Fruit fly (Drosophila melanogaster): ENCODE measurements around the gene alphaTub67C.

alphaTub67C gene

dm6 chr3L:9696650-9697526 lies 15.8 kb downstream of the alphaTub67C start, which contains the start of gene Prps:
Prps (minus strand) TSS chr3L:9696700.
- peak; percentile 45 for TF ChIP-seq Dll (optimal IDR thresholded peaks at IDR 0.05)
- TF ChIP-seq CG8478 (optimal IDR thresholded peaks at IDR 0.05) = no peak
- TF ChIP-seq EcR (GFP tag; optimal IDR thresholded peaks at IDR 0.05) = no peak

dm6 chr3L:9697527-9697883 lies 16.4 kb downstream of the alphaTub67C start:
- no peak for TF ChIP-seq psq (optimal IDR thresholded peaks at IDR 0.05)
- TF ChIP-seq CG8478 (optimal IDR thresholded peaks at IDR 0.05) = no peak
- no peak for TF ChIP-seq Dll (optimal IDR thresholded peaks at IDR 0.05)
- TF ChIP-seq usp (GFP tag; optimal IDR thresholded peaks at IDR 0.05) = no peak
- TF ChIP-seq pan (optimal IDR thresholded peaks at IDR 0.05) = no peak
- TF ChIP-seq EcR (GFP tag; optimal IDR thresholded peaks at IDR 0.05) = no peak

dm6 chr3L:9698193-9698642 lies 17.1 kb downstream of the alphaTub67C start, which contains the start of gene Ubc4:
Ubc4 (plus strand) TSS chr3L:9698336.
- TF ChIP-seq pan (optimal IDR thresholded peaks at IDR 0.05) (no peak), EcR (GFP tag; optimal IDR thresholded peaks at IDR 0.05) (no peak), CG8478 (optimal IDR thresholded peaks at IDR 0.05) (no peak), Dll (optimal IDR thresholded peaks at IDR 0.05) (no peak), psq (optimal IDR thresholded peaks at IDR 0.05) (no peak), usp (GFP tag; optimal IDR thresholded peaks at IDR 0.05) (no peak)

dm6 chr3L:9703495-9703894 lies 22.4 kb downstream of the alphaTub67C start, which contains the start of gene CG6761:
CG6761 (minus strand) TSS chr3L:9703595.
- no peak for TF ChIP-seq EcR (GFP tag; optimal IDR thresholded peaks at IDR 0.05)
- no peak for TF ChIP-seq CG8478 (optimal IDR thresholded peaks at IDR 0.05)
- no peak for TF ChIP-seq usp (GFP tag; optimal IDR thresholded peaks at IDR 0.05)
- no peak for TF ChIP-seq psq (optimal IDR thresholded peaks at IDR 0.05)
- no peak for TF ChIP-seq Dll (optimal IDR thresholded peaks at IDR 0.05)
- TF ChIP-seq pan (optimal IDR thresholded peaks at IDR 0.05) = no peak

- no peak for TF ChIP-seq CG8478 (optimal IDR thresholded peaks at IDR 0.05)
- no peak for TF ChIP-seq Dll (optimal IDR thresholded peaks at IDR 0.05)
- TF ChIP-seq EcR (GFP tag; optimal IDR thresholded peaks at IDR 0.05) = no peak
- no peak for TF ChIP-seq pan (optimal IDR thresholded peaks at IDR 0.05)
- TF ChIP-seq usp (GFP tag; optimal IDR thresholded peaks at IDR 0.05) = no peak
- TF ChIP-seq psq (optimal IDR thresholded peaks at IDR 0.05) = no peak
Measured at dm6 chr3L:9704162-9704748, 23.2 kb downstream of the alphaTub67C start, which contains the start of gene CG16711. CG16711 (plus strand) TSS chr3L:9704331.

dm6 chr3L:9705591-9705990 lies 24.5 kb downstream of the alphaTub67C start:
- TF ChIP-seq pan (optimal IDR thresholded peaks at IDR 0.05) = no peak
- TF ChIP-seq Dll (optimal IDR thresholded peaks at IDR 0.05) = no peak
- no peak for TF ChIP-seq CG8478 (optimal IDR thresholded peaks at IDR 0.05)
- TF ChIP-seq EcR (GFP tag; optimal IDR thresholded peaks at IDR 0.05) = no peak
- no peak for TF ChIP-seq psq (optimal IDR thresholded peaks at IDR 0.05)
- no peak for TF ChIP-seq usp (GFP tag; optimal IDR thresholded peaks at IDR 0.05)

- TF ChIP-seq psq (optimal IDR thresholded peaks at IDR 0.05) (no peak), CG8478 (optimal IDR thresholded peaks at IDR 0.05) (no peak), EcR (GFP tag; optimal IDR thresholded peaks at IDR 0.05) (no peak), pan (optimal IDR thresholded peaks at IDR 0.05) (no peak), usp (GFP tag; optimal IDR thresholded peaks at IDR 0.05) (no peak), Dll (optimal IDR thresholded peaks at IDR 0.05) (no peak)
Measured at dm6 chr3L:9708797-9709196, 27.7 kb downstream of the alphaTub67C start.

dm6 chr3L:9711203-9711602 lies 30.1 kb downstream of the alphaTub67C start:
- TF ChIP-seq usp (GFP tag; optimal IDR thresholded peaks at IDR 0.05) (no peak), Dll (optimal IDR thresholded peaks at IDR 0.05) (no peak), CG8478 (optimal IDR thresholded peaks at IDR 0.05) (no peak), psq (optimal IDR thresholded peaks at IDR 0.05) (no peak)

dm6 chr3L:9712066-9712789 lies 31.2 kb downstream of the alphaTub67C start:
- no peak for TF ChIP-seq CG8478 (optimal IDR thresholded peaks at IDR 0.05)
- TF ChIP-seq EcR (GFP tag; optimal IDR thresholded peaks at IDR 0.05) = no peak
- TF ChIP-seq Dll (optimal IDR thresholded peaks at IDR 0.05) = no peak
- TF ChIP-seq usp (GFP tag; optimal IDR thresholded peaks at IDR 0.05) = no peak
- no peak for TF ChIP-seq pan (optimal IDR thresholded peaks at IDR 0.05)
- TF ChIP-seq psq (optimal IDR thresholded peaks at IDR 0.05) = no peak

dm6 chr3L:9713383-9713827 lies 32.3 kb downstream of the alphaTub67C start, which contains the start of gene SH3PX1:
SH3PX1 (minus strand) TSS chr3L:9713827.
- TF ChIP-seq psq (optimal IDR thresholded peaks at IDR 0.05) (no peak), Dll (optimal IDR thresholded peaks at IDR 0.05) (no peak), usp (GFP tag; optimal IDR thresholded peaks at IDR 0.05) (no peak)

- TF ChIP-seq CG8478 (optimal IDR thresholded peaks at IDR 0.05) = no peak
- TF ChIP-seq EcR (GFP tag; optimal IDR thresholded peaks at IDR 0.05) = no peak
- no peak for TF ChIP-seq usp (GFP tag; optimal IDR thresholded peaks at IDR 0.05)
- TF ChIP-seq Dll (optimal IDR thresholded peaks at IDR 0.05) = no peak
- no peak for TF ChIP-seq pan (optimal IDR thresholded peaks at IDR 0.05)
- TF ChIP-seq psq (optimal IDR thresholded peaks at IDR 0.05) = no peak
Measured at dm6 chr3L:9713828-9714536, 32.9 kb downstream of the alphaTub67C start, which contains the start of gene vsg. vsg (plus strand) TSS chr3L:9714324.
